Fruit fly (Drosophila melanogaster) whole organism, embryonic: ENCODE results near the gene CG15283.

Source experiments
- Adf1 ChIP-seq: fragments of 200-800 bp; sonication (Bioruptor generic); IDR thresholded peaks from 2 replicates; pipeline ENCODE4 v1.3.6; 2022; ENCODE audit warnings: missing biosample characterization, missing genetic modification characterization
- Bgb ChIP-seq: fragments of 200-800 bp; sonication (Bioruptor generic); IDR thresholded peaks from 2 replicates; pipeline ENCODE4 v1.3.6; 2022; ENCODE audit warnings: missing biosample characterization, missing genetic modification characterization; ENCODE audit not compliant: partially characterized antibody
- CG10267 ChIP-seq: fragments of 200-800 bp; sonication (Bioruptor generic); optimal IDR thresholded peaks from 2 replicates; lab custom pipeline; 2018; ENCODE audit warnings: missing biosample characterization, mild to moderate bottlenecking, missing genetic modification characterization, moderate library complexity
- CG10959 ChIP-seq: fragments of 200-800 bp; sonication (Bioruptor generic); IDR thresholded peaks from 2 replicates; pipeline ENCODE4 v1.3.6; 2022; ENCODE audit warnings: missing biosample characterization, missing genetic modification characterization
- CG11093 ChIP-seq: fragments of 200-800 bp; sonication (Bioruptor generic); IDR thresholded peaks from 3 replicates; pipeline ENCODE4 v1.3.6; 2022; ENCODE audit warnings: missing biosample characterization, missing genetic modification characterization
- CG12769 ChIP-seq: fragments of 200-800 bp; sonication (Bioruptor generic); optimal IDR thresholded peaks from 2 replicates; lab custom pipeline; 2019; ENCODE audit warnings: missing biosample characterization, mild to moderate bottlenecking, missing genetic modification characterization, moderate library complexity
- CG15269 ChIP-seq: fragments of 200-800 bp; sonication (Bioruptor generic); optimal IDR thresholded peaks from 2 replicates; lab custom pipeline; 2018; ENCODE audit warnings: missing biosample characterization, mild to moderate bottlenecking, missing genetic modification characterization, moderate library complexity
- CG16779 ChIP-seq: fragments of 200-800 bp; sonication (Bioruptor generic); IDR thresholded peaks from 2 replicates; pipeline ENCODE4 v1.3.6; 2022; ENCODE audit warnings: missing biosample characterization, missing genetic modification characterization
- CG17359 ChIP-seq: fragments of 200-800 bp; sonication (Bioruptor generic); optimal IDR thresholded peaks from 3 replicates; lab custom pipeline; 2018; ENCODE audit warnings: missing biosample characterization, mild to moderate bottlenecking, missing genetic modification characterization, moderate library complexity
- CG17385 ChIP-seq: fragments of 200-800 bp; sonication (Bioruptor generic); optimal IDR thresholded peaks from 3 replicates; lab custom pipeline; 2018; ENCODE audit warnings: missing biosample characterization, mild to moderate bottlenecking, missing genetic modification characterization
- CG2678 ChIP-seq: fragments of 200-800 bp; sonication (Bioruptor generic); optimal IDR thresholded peaks from 3 replicates; lab custom pipeline; 2019; ENCODE audit warnings: missing biosample characterization, mild to moderate bottlenecking, missing genetic modification characterization, moderate library complexity
- CG2712 ChIP-seq: fragments of 200-800 bp; optimal IDR thresholded peaks from 3 replicates; lab custom pipeline; 2019; ENCODE audit warnings: missing biosample characterization, mild to moderate bottlenecking, missing genetic modification characterization, moderate library complexity
- CG2889 ChIP-seq: fragments of 200-800 bp; sonication (Bioruptor generic); IDR thresholded peaks from 3 replicates; pipeline ENCODE4 v1.3.6; 2022; ENCODE audit warnings: missing biosample characterization, missing genetic modification characterization
- CG31224 ChIP-seq: fragments of 200-800 bp; sonication (Bioruptor generic); IDR thresholded peaks from 2 replicates; pipeline ENCODE4 v1.3.6; 2022; ENCODE audit warnings: missing biosample characterization, missing genetic modification characterization
- CG32532 ChIP-seq: fragments of 200-800 bp; sonication (Bioruptor generic); IDR thresholded peaks from 2 replicates; pipeline ENCODE4 v1.3.6; 2022; ENCODE audit warnings: missing biosample characterization, missing genetic modification characterization
- CG42726 ChIP-seq: fragments of 200-800 bp; sonication (Bioruptor generic); IDR thresholded peaks from 2 replicates; pipeline ENCODE4 v1.3.6; 2022; ENCODE audit warnings: missing biosample characterization, missing genetic modification characterization; ENCODE audit not compliant: partially characterized antibody
- CG4282 ChIP-seq: fragments of 200-800 bp; sonication (Bioruptor generic); optimal IDR thresholded peaks from 2 replicates; lab custom pipeline; 2016; ENCODE audit warnings: missing biosample characterization, missing genetic modification characterization
- CG4328 ChIP-seq: fragments of 200-800 bp; sonication (Bioruptor generic); optimal IDR thresholded peaks from 3 replicates; lab custom pipeline; 2017; ENCODE audit warnings: missing biosample characterization, missing genetic modification reagents, missing genetic modification characterization
- CG7372 ChIP-seq: fragments of 200-800 bp; sonication (Bioruptor generic); IDR thresholded peaks from 2 replicates; pipeline ENCODE4 v1.3.6; 2022; ENCODE audit warnings: missing biosample characterization, missing genetic modification characterization
- E2f2 ChIP-seq: fragments of 200-800 bp; sonication (Bioruptor generic); IDR thresholded peaks from 2 replicates; pipeline ENCODE4 v1.3.6; 2022; ENCODE audit warnings: missing biosample characterization, missing genetic modification characterization
- Ets65A ChIP-seq: fragments of 200-800 bp; sonication (Bioruptor generic); peaks from one replicate; lab custom pipeline; 2016; ENCODE audit warnings: missing biosample characterization, missing genetic modification characterization
- Mad ChIP-seq: fragments of 200-800 bp; sonication (Bioruptor generic); optimal IDR thresholded peaks from 2 replicates; lab custom pipeline; 2016; ENCODE audit warnings: missing biosample characterization, missing genetic modification characterization
- Med ChIP-seq: fragments of 200-800 bp; sonication (Bioruptor generic); peaks from one replicate; lab custom pipeline; 2016; ENCODE audit warnings: missing biosample characterization, missing genetic modification characterization, mild to moderate bottlenecking, inconsistent platforms, moderate library complexity
- NK7.1 ChIP-seq: fragments of 200-800 bp; sonication (Bioruptor generic); optimal IDR thresholded peaks from 3 replicates; lab custom pipeline; 2016; ENCODE audit warnings: missing biosample characterization, missing genetic modification characterization
- Rfx ChIP-seq: fragments of 200-800 bp; sonication (Bioruptor generic); IDR thresholded peaks from 2 replicates; pipeline ENCODE4 v1.3.6; 2022; ENCODE audit warnings: missing biosample characterization, missing genetic modification characterization
- Rx ChIP-seq: fragments of 200-800 bp; sonication (Bioruptor generic); IDR thresholded peaks from 2 replicates; pipeline ENCODE4 v1.3.6; 2022; ENCODE audit warnings: missing biosample characterization, missing genetic modification characterization
- Spps ChIP-seq: fragments of 200-800 bp; sonication (Bioruptor generic); optimal IDR thresholded peaks from 2 replicates; lab custom pipeline; 2018; ENCODE audit warnings: missing biosample characterization, mild to moderate bottlenecking, missing genetic modification characterization
- Stat92E ChIP-seq, 3 experiments: fragments of >200 bp in 2 of 3; fragments of 200-800 bp in 1 of 3; sonication (Bioruptor generic) in 1 of 3; optimal IDR thresholded peaks; 2 replicates each; lab custom pipeline; 2017 to 2019; ENCODE audit warnings: missing biosample characterization in 3 of 3, missing genetic modification characterization in 3 of 3, mild to moderate bottlenecking in 1 of 3, moderate library complexity in 1 of 3
- chm ChIP-seq: fragments of 200-800 bp; sonication (Bioruptor generic); IDR thresholded peaks from 2 replicates; pipeline ENCODE4 v1.3.6; 2022; ENCODE audit warnings: missing biosample characterization, missing genetic modification characterization
- gce ChIP-seq: fragments of 200-800 bp; sonication (Bioruptor generic); IDR thresholded peaks from 3 replicates; pipeline ENCODE4 v1.3.6; 2022; ENCODE audit warnings: missing biosample characterization, missing genetic modification characterization
- gcm ChIP-seq: fragments of 200-800 bp; sonication (Bioruptor generic); optimal IDR thresholded peaks from 2 replicates; lab custom pipeline; 2019; ENCODE audit warnings: missing biosample characterization, mild to moderate bottlenecking, missing genetic modification characterization, moderate library complexity
- gsb ChIP-seq: fragments of 200-800 bp; sonication (Bioruptor generic); IDR thresholded peaks from 2 replicates; pipeline ENCODE4 v1.3.6; 2022; ENCODE audit warnings: missing biosample characterization, missing genetic modification characterization
- lmd ChIP-seq: fragments of 200-800 bp; sonication (Bioruptor generic); IDR thresholded peaks from 2 replicates; pipeline ENCODE4 v1.3.6; 2022; ENCODE audit warnings: missing biosample characterization, missing genetic modification characterization
- lola ChIP-seq, 3 experiments: fragments of >200 bp in 2 of 3; fragments of 200-800 bp in 1 of 3; sonication (Bioruptor generic) in 1 of 3; optimal IDR thresholded peaks; 2 replicates each; lab custom pipeline; 2017 to 2019; ENCODE audit warnings: missing biosample characterization in 3 of 3, missing genetic modification characterization in 3 of 3, mild to moderate bottlenecking in 1 of 3, moderate library complexity in 1 of 3
- nmo ChIP-seq: fragments of 200-800 bp; sonication (Bioruptor generic); optimal IDR thresholded peaks from 2 replicates; lab custom pipeline; 2018; ENCODE audit warnings: missing biosample characterization, mild to moderate bottlenecking, missing genetic modification characterization, moderate library complexity
- org-1 ChIP-seq: fragments of 200-800 bp; sonication (Bioruptor generic); optimal IDR thresholded peaks from 2 replicates; lab custom pipeline; 2017; ENCODE audit warnings: missing biosample characterization, missing genetic modification characterization
- sens ChIP-seq: fragments of 200-800 bp; sonication (Bioruptor generic); peaks from one replicate; lab custom pipeline; 2016; ENCODE audit warnings: missing biosample characterization, missing genetic modification characterization
- sim ChIP-seq: fragments of 200-800 bp; sonication (Bioruptor generic); IDR thresholded peaks from 2 replicates; pipeline ENCODE4 v1.3.6; 2022; ENCODE audit warnings: missing biosample characterization, missing genetic modification characterization
- slbo ChIP-seq: fragments of 200-800 bp; sonication (Bioruptor generic); IDR thresholded peaks from 2 replicates; pipeline ENCODE4 v1.3.6; 2022; ENCODE audit warnings: missing biosample characterization, missing genetic modification characterization
- sob ChIP-seq: fragments of 200-800 bp; sonication (Bioruptor generic); IDR thresholded peaks from 2 replicates; pipeline ENCODE4 v1.3.6; 2022; ENCODE audit warnings: missing biosample characterization, missing genetic modification characterization
- tap ChIP-seq: fragments of 200-800 bp; optimal IDR thresholded peaks from 3 replicates; lab custom pipeline; 2019; ENCODE audit warnings: missing biosample characterization, mild to moderate bottlenecking, missing genetic modification characterization, moderate library complexity
- tgo ChIP-seq: fragments of 200-800 bp; sonication (Bioruptor generic); IDR thresholded peaks from 3 replicates; pipeline ENCODE4 v1.3.6; 2022; ENCODE audit warnings: missing biosample characterization, missing genetic modification characterization
- zen2 ChIP-seq: fragments of 200-800 bp; sonication (Bioruptor generic); IDR thresholded peaks from 3 replicates; pipeline ENCODE4 v1.3.6; 2022; ENCODE audit warnings: missing biosample characterization, missing genetic modification characterization; ENCODE audit not compliant: partially characterized antibody

The CG15283 gene

DNA sequence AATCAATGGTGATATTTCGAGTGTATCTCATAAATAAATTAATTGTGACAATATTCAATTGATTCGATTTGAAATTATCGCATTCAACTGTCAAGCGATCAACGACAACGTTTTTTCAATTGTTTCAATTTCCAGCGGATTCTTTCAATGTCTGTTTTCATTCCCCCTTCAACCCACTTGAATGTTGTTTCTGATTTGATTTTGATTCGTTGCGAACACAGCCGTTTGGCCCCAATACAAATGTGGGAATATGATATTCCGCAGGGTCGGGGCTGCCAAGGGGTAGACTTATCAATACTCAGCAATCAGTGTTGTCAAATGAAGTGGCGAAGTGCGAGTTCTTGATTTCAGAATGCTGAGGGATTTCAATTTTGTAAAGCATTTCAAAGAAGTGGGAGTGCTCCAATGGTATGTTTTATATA is 44.2 kb upstream of the CG15283 start (continued):
- TF ChIP-seq org-1 (GFP tag; lab: Kevin White, UChicago) (no peak), sim (no peak), Stat92E (GFP tag; optimal IDR thresholded peaks at IDR 0.05; lab: Kevin White, UChicago) (no peak), nmo (no peak), CG10959 (no peak), CG11093 (GFP tag; lab: Robert Waterston, UW) (no peak), sens (GFP tag; lab: Kevin White, UChicago) (no peak), Bgb (GFP tag; lab: Robert Waterston, UW) (no peak), gsb (GFP tag; lab: Robert Waterston, UW) (no peak), Spps (tag; lab: Kevin White, UChicago) (no peak), tap (tag; lab: Kevin White, UChicago) (no peak), CG12769 (tag; lab: Kevin White, UChicago) (peak; percentile 24), Adf1 (GFP tag; lab: Robert Waterston, UW) (no peak)

- TF ChIP-seq Ets65A (GFP tag; lab: Kevin White, UChicago) (peak; percentile 91), CG4328 (GFP tag; lab: Kevin White, UChicago) (no peak), lola (GFP tag; optimal IDR thresholded peaks at IDR 0.05; lab: Kevin White, UChicago) (no peak), CG42726 (0 out of 2 replicates have a peak, but pooled peaks have one; percentile 42), CG15269 (tag; lab: Kevin White, UChicago) (no peak), CG16779 (GFP tag; lab: Robert Waterston, UW) (0 out of 2 replicates have a peak, but pooled peaks have one; percentile 15), NK7.1 (GFP tag; lab: Kevin White, UChicago) (no peak), CG2889 (GFP tag; lab: Robert Waterston, UW) (no peak), chm (GFP tag; lab: Robert Waterston, UW) (no peak), lmd (0 out of 2 replicates have a peak, but pooled peaks have one; percentile 13)
- TF ChIP-seq, all 482 proteins: peak for 4
Observed at dm6 chr2L:14492819-14493218, 42.1 kb upstream of the CG15283 start.

dm6 chr2L:14491686-14492085 is 41.0 kb upstream of the CG15283 start:
- TF ChIP-seq sob (no peak), CG2678 (tag; lab: Kevin White, UChicago) (no peak), CG31224 (GFP tag; lab: Robert Waterston, UW) (no peak), gce (GFP tag; lab: Robert Waterston, UW) (no peak), Rfx (GFP tag; lab: Robert Waterston, UW) (no peak), Med (GFP tag; lab: Kevin White, UChicago) (peak; percentile 53), chm (GFP tag; lab: Robert Waterston, UW) (0 out of 2 replicates have a peak, but pooled peaks have one; percentile 38)

DNA sequence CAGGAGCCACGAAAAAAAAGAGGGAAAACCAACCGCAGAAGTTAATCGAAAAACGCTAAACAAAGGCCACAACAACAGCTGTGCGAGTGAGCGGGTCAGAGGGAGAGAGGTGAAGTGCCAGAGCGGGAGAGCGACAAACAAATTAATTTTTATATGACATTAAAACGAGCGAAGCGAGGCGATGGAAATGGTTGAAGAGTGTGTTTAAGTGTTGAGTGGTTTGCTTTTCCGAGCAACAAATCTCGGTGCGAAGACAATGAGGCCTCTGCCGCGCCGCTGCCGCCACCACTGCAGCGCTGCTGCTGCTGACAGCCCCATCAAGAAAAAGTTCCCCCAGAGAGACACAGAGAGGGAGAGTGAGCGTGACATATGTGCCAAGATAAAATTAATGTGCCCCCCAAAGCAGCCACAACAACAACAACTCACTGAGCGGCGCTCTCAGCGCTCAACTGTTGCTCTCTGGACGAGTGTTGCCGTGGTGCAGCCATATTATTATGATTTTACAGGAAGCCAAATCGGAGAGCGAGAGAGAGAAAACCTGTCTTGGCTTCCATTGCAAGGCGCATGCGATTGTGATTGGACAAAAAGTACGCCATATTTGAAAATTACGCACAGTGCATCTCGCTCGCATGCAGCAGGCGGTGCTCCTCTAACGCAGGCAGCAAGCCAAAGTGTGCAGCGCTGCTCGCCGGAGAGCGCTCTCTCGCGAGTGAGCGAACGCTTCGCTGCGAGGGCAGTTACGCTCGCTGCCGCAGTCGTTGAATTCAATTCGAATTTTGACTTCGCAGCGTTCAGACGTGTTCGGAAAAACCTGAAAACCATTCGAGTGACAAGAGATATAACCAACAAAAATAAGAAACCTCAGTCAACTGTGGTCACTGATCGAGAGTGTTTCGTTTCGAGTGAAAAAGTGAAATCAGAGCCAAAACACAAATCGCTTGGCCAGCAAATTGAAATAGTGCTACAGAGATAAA is 39.7 kb upstream of the CG15283 start, which contains the start of gene noc:
noc (plus strand) TSS at position 763 of the 974 bp plus-strand sequence.
- TF ChIP-seq tgo (0 out of 3 replicates have a peak, but pooled peaks have one; percentile 21), CG17359 (peak; percentile 16), slbo (peak; percentile 20; the same call in 1 of the 2 replicates), Rx (GFP tag; lab: Robert Waterston, UW) (peak; percentile 28; the same call in 1 of the 2 replicates), CG2712 (tag; lab: Kevin White, UChicago) (peak; percentile 44), zen2 (GFP tag; lab: Robert Waterston, UW) (peak; percentile 63; the same call in 2 of the 3 replicates), E2f2 (GFP tag; lab: Robert Waterston, UW) (peak; percentile 14; the same call in 1 of the 2 replicates), CG10267 (tag; lab: Kevin White, UChicago) (peak; percentile 8), CG32532 (peak; percentile 36; the same call in 1 of the 2 replicates), lola (GFP tag; optimal IDR thresholded peaks at IDR 0.05; lab: Kevin White, UChicago) (no peak), org-1 (GFP tag; lab: Kevin White, UChicago) (peak; percentile 4), Mad (GFP tag; lab: Kevin White, UChicago) (no peak), CG7372 (GFP tag; lab: Robert Waterston, UW) (no peak), gcm (GFP tag; lab: Kevin White, UChicago) (peak; percentile 33), CG4282 (GFP tag; lab: Kevin White, UChicago) (no peak), Bgb (GFP tag; lab: Robert Waterston, UW) (peak; percentile 64), CG17385 (peak; percentile 49)
